Worm (Caenorhabditis elegans): ENCODE results near the gene camt-1.

- TF ChIP-seq dao-5 (tag; optimal IDR thresholded peaks at IDR 0.05) (no peak), him-1 (tag; optimal IDR thresholded peaks at IDR 0.05) (no peak)
Measured at ce11 chrII:4453453-4453852, 51.5 kb downstream of the camt-1 start.
